Worm (Caenorhabditis elegans) whole organism, L3 larva: Measurements from ENCODE around the gene R02D5.9.

Source experiments
- ceh-28 ChIP-seq: fragments of 150-350 bp; optimal IDR thresholded peaks from 2 replicates; lab custom pipeline; 2014; ENCODE audit warnings: missing biosample characterization, missing genetic modification reagents, missing genetic modification characterization
- ceh-82 ChIP-seq: fragments of 150-350 bp; optimal IDR thresholded peaks from 2 replicates; lab custom pipeline; 2014; ENCODE audit warnings: missing biosample characterization, missing genetic modification characterization
- ceh-9 ChIP-seq: sonication (generic microtip); optimal IDR thresholded peaks from 2 replicates; lab custom pipeline; 2018; ENCODE audit warnings: missing biosample characterization, missing genetic modification characterization
- egl-27 ChIP-seq: sonication (generic microtip); optimal IDR thresholded peaks from 4 replicates; lab custom pipeline; 2017; ENCODE audit warnings: missing biosample characterization, missing genetic modification reagents, missing genetic modification characterization
- egl-5 ChIP-seq: fragments of 150-350 bp; optimal IDR thresholded peaks from 2 replicates; lab custom pipeline; 2017; ENCODE audit warnings: missing biosample characterization, missing genetic modification reagents, missing genetic modification characterization, inconsistent platforms
- fkh-10 ChIP-seq: sonication (generic microtip); optimal IDR thresholded peaks from 2 replicates; lab custom pipeline; 2017; ENCODE audit warnings: missing biosample characterization, missing genetic modification reagents, missing genetic modification characterization
- nfya-1 ChIP-seq: sonication (generic microtip); optimal IDR thresholded peaks from 2 replicates; lab custom pipeline; 2017; ENCODE audit warnings: missing genetic modification characterization, mild to moderate bottlenecking, missing compliant biosample characterization, antibody characterized with exemption, moderate library complexity; ENCODE audit not compliant: insufficient read depth
- nhr-28 ChIP-seq: fragments of 150-350 bp; optimal IDR thresholded peaks from 2 replicates; lab custom pipeline; 2014; ENCODE audit warnings: missing biosample characterization, missing genetic modification characterization
- nhr-77 ChIP-seq: fragments of 150-350 bp; optimal IDR thresholded peaks from 2 replicates; lab custom pipeline; 2014; ENCODE audit warnings: missing biosample characterization, missing genetic modification characterization
- unc-39 ChIP-seq: sonication (generic microtip); optimal IDR thresholded peaks from 4 replicates; lab custom pipeline; 2017; ENCODE audit warnings: missing biosample characterization, missing genetic modification characterization
- zag-1 ChIP-seq: fragments of 150-350 bp; optimal IDR thresholded peaks from 2 replicates; lab custom pipeline; 2014; ENCODE audit warnings: missing biosample characterization, missing genetic modification characterization

ce11 chrV:14493665-14494064 is 17.3 kb downstream of the R02D5.9 start:
- no peak for TF ChIP-seq zag-1 (tag; lab: Kevin White, UChicago)
- TF ChIP-seq nhr-28 (tag; lab: Kevin White, UChicago) = no peak
- no peak for TF ChIP-seq nhr-77
- no peak for TF ChIP-seq fkh-10 (GFP tag; lab: Kevin White, UChicago)
- no peak for TF ChIP-seq egl-27 (tag; lab: Kevin White, UChicago)
- no peak for TF ChIP-seq ceh-82 (tag; lab: Kevin White, UChicago)
- TF ChIP-seq ceh-28 (tag; lab: Kevin White, UChicago) = no peak
- TF ChIP-seq ceh-9 (tag; lab: Kevin White, UChicago) = no peak
- no peak for TF ChIP-seq unc-39 (tag; lab: Kevin White, UChicago)
- TF ChIP-seq nfya-1 = peak; percentile 78
- no peak for TF ChIP-seq egl-5 (tag; lab: Kevin White, UChicago)
